Fruit fly (Drosophila melanogaster) whole organism, prepupa: ENCODE measurements around the gene SdicC.
"Not testable (repeated sequence)": the region's sequence is repeated elsewhere in the genome, so short reads cannot be mapped to it uniquely, and the experiment has no call there.

ENCODE experiments used
- Blimp-1 ChIP-seq: fragments of 200-800 bp; sonication (Bioruptor generic); optimal IDR thresholded peaks from 3 replicates; lab custom pipeline; 2017; ENCODE audit warnings: missing biosample characterization, missing genetic modification characterization, mild to moderate bottlenecking, moderate library complexity, missing genetic modification reagents
- CG10669 ChIP-seq: fragments of 200-800 bp; sonication (Bioruptor generic); optimal IDR thresholded peaks from 3 replicates; lab custom pipeline; 2018; ENCODE audit warnings: missing biosample characterization, mild to moderate bottlenecking, missing genetic modification characterization, moderate library complexity
- CG11294 ChIP-seq: fragments of 200-800 bp; sonication (Bioruptor generic); IDR thresholded peaks from 2 replicates; pipeline ENCODE4 v1.3.6; 2022; ENCODE audit warnings: missing biosample characterization, missing genetic modification characterization
- CG11762 ChIP-seq: fragments of 200-800 bp; sonication (Bioruptor generic); optimal IDR thresholded peaks from 3 replicates; lab custom pipeline; 2016; ENCODE audit warnings: missing biosample characterization, missing genetic modification characterization; ENCODE audit not compliant: insufficient read depth
- CG1621 ChIP-seq: fragments of 200-800 bp; sonication (Bioruptor generic); optimal IDR thresholded peaks from 3 replicates; lab custom pipeline; 2018; ENCODE audit warnings: missing biosample characterization, mild to moderate bottlenecking, missing genetic modification characterization
- CG16779 ChIP-seq: fragments of 200-800 bp; sonication (Bioruptor generic); optimal IDR thresholded peaks from 3 replicates; lab custom pipeline; 2017; ENCODE audit warnings: missing biosample characterization, mild to moderate bottlenecking, missing genetic modification characterization
- CG31627 ChIP-seq: fragments of 200-800 bp; sonication (Bioruptor generic); optimal IDR thresholded peaks from 3 replicates; lab custom pipeline; 2016; ENCODE audit warnings: missing biosample characterization, missing genetic modification characterization
- CG32006 ChIP-seq: fragments of 200-800 bp; sonication (Bioruptor generic); optimal IDR thresholded peaks from 3 replicates; lab custom pipeline; 2017; ENCODE audit warnings: missing biosample characterization, mild to moderate bottlenecking, missing genetic modification characterization
- CG34406 ChIP-seq: fragments of 200-800 bp; sonication (Bioruptor generic); optimal IDR thresholded peaks from 3 replicates; lab custom pipeline; 2016; ENCODE audit warnings: missing biosample characterization, missing genetic modification characterization
- CG6163 ChIP-seq: fragments of 200-800 bp; sonication (Bioruptor generic); IDR thresholded peaks from 3 replicates; pipeline ENCODE4 v1.3.6; 2022; ENCODE audit warnings: missing biosample characterization, missing genetic modification characterization
- CG6808 ChIP-seq: fragments of 200-800 bp; sonication (Bioruptor generic); optimal IDR thresholded peaks from 3 replicates; lab custom pipeline; 2017; ENCODE audit warnings: missing biosample characterization, missing genetic modification characterization, mild to moderate bottlenecking, moderate library complexity, missing genetic modification reagents
- CG7368 ChIP-seq: fragments of 200-800 bp; sonication (Bioruptor generic); optimal IDR thresholded peaks from 3 replicates; lab custom pipeline; 2016; ENCODE audit warnings: missing biosample characterization, missing genetic modification characterization
- CG8632 ChIP-seq: fragments of 200-800 bp; sonication (Bioruptor generic); optimal IDR thresholded peaks from 3 replicates; lab custom pipeline; 2016; ENCODE audit warnings: missing biosample characterization, missing genetic modification characterization
- Ets21C ChIP-seq: fragments of 200-800 bp; sonication (Bioruptor generic); optimal IDR thresholded peaks from 3 replicates; lab custom pipeline; 2016; ENCODE audit warnings: missing biosample characterization, missing genetic modification characterization
- Ets96B ChIP-seq: fragments of 200-800 bp; optimal IDR thresholded peaks from 2 replicates; lab custom pipeline; 2019; ENCODE audit warnings: missing biosample characterization, mild to moderate bottlenecking, missing genetic modification characterization, moderate library complexity
- Lpt ChIP-seq: fragments of 200-800 bp; sonication (Bioruptor generic); optimal IDR thresholded peaks from 3 replicates; lab custom pipeline; 2016; ENCODE audit warnings: missing biosample characterization, missing genetic modification characterization
- OdsH ChIP-seq: fragments of 200-800 bp; sonication (Bioruptor generic); optimal IDR thresholded peaks from 3 replicates; lab custom pipeline; 2016; ENCODE audit warnings: missing biosample characterization, missing genetic modification characterization
- Smox ChIP-seq: fragments of 200-800 bp; sonication (Bioruptor generic); optimal IDR thresholded peaks from 3 replicates; lab custom pipeline; 2016; ENCODE audit warnings: missing biosample characterization, missing genetic modification characterization
- Sox102F ChIP-seq: fragments of 200-800 bp; sonication (Bioruptor generic); optimal IDR thresholded peaks from 2 replicates; lab custom pipeline; 2016; ENCODE audit warnings: missing biosample characterization, mild to moderate bottlenecking, missing genetic modification characterization
- Sox14 ChIP-seq: fragments of 200-800 bp; sonication (Bioruptor generic); optimal IDR thresholded peaks from 3 replicates; lab custom pipeline; 2016; ENCODE audit warnings: missing biosample characterization, missing genetic modification characterization
- Sox15 ChIP-seq: fragments of 200-800 bp; sonication (Bioruptor generic); optimal IDR thresholded peaks from 3 replicates; lab custom pipeline; 2016; ENCODE audit warnings: missing biosample characterization, missing genetic modification characterization
- acj6 ChIP-seq: fragments of 200-800 bp; sonication (Bioruptor generic); optimal IDR thresholded peaks from 3 replicates; lab custom pipeline; 2016; ENCODE audit warnings: missing biosample characterization, missing genetic modification characterization
- cyc ChIP-seq: fragments of 200-800 bp; sonication (Bioruptor generic); optimal IDR thresholded peaks from 3 replicates; lab custom pipeline; 2016; ENCODE audit warnings: missing biosample characterization, missing genetic modification characterization
- dsx ChIP-seq: fragments of 200-800 bp; optimal IDR thresholded peaks from 3 replicates; lab custom pipeline; 2019; ENCODE audit warnings: missing biosample characterization, mild to moderate bottlenecking, missing genetic modification characterization, moderate library complexity; ENCODE audit not compliant: poor library complexity, severe bottlenecking
- eg ChIP-seq: fragments of 200-800 bp; sonication (Bioruptor generic); IDR thresholded peaks from 3 replicates; pipeline ENCODE4 v1.3.6; 2022; ENCODE audit warnings: missing biosample characterization, missing genetic modification characterization
- esn ChIP-seq: fragments of 200-800 bp; sonication (Bioruptor generic); optimal IDR thresholded peaks from 2 replicates; lab custom pipeline; 2016; ENCODE audit warnings: missing biosample characterization, mild to moderate bottlenecking, missing genetic modification characterization, moderate library complexity
- lz ChIP-seq: fragments of 200-800 bp; sonication (Bioruptor generic); optimal IDR thresholded peaks from 3 replicates; lab custom pipeline; 2016; ENCODE audit warnings: missing biosample characterization, missing genetic modification characterization
- net ChIP-seq: fragments of 200-800 bp; sonication (Bioruptor generic); optimal IDR thresholded peaks from 3 replicates; lab custom pipeline; 2016; ENCODE audit warnings: missing biosample characterization, missing genetic modification characterization
- svp ChIP-seq: fragments of 200-800 bp; sonication (Bioruptor generic); peaks from one replicate; lab custom pipeline; 2016; ENCODE audit warnings: missing biosample characterization, missing genetic modification characterization
- vri ChIP-seq: fragments of 200-800 bp; sonication (Bioruptor generic); optimal IDR thresholded peaks from 3 replicates; lab custom pipeline; 2016; ENCODE audit warnings: missing biosample characterization, mild to moderate bottlenecking, missing genetic modification characterization

The SdicC gene

DNA sequence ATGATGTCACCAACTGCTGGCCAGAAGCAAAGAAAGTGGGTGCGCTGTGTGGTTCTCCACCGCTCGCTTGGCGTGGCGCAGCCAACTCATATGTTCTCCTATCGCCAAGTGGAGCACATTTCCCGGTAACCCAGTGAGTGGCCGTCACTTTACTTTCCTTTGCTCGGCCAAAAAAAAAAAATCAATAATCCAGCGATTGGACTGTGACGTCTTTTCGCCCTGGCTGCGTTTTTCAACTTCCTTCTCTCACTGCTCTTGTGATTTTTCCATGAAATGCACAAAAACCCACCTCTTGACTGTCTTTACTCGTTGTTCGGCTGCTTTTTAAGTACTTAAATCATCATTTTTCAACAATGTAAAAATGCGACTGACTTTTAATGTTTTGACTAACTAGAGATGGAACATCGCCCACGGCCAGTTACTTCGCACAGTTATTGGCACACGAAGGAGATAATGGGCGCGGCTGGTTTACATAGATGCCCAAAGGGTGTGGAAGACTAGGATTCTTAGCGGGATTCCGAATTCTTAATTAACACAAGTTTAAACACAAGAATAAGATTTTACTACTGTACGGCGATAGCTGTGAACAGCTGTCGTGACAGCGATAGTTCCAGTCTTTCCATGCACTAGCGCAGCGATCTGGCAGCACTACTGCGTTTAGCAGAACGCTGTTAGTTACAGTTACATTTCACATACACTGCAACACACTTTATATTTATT lies 18.9 kb upstream of the SdicC start, which contains the start of gene sw (continued):
- TF ChIP-seq OdsH (GFP tag; lab: Kevin White, UChicago) (peak; percentile 37), Ets21C (peak; percentile 38), Blimp-1 (no peak), svp (GFP tag; lab: Kevin White, UChicago) (peak; percentile 81), CG8632 (no peak), Ets96B (tag; lab: Kevin White, UChicago) (peak; percentile 23), esn (peak; percentile 58), Sox14 (GFP tag; lab: Kevin White, UChicago) (peak; percentile 51)

DNA sequence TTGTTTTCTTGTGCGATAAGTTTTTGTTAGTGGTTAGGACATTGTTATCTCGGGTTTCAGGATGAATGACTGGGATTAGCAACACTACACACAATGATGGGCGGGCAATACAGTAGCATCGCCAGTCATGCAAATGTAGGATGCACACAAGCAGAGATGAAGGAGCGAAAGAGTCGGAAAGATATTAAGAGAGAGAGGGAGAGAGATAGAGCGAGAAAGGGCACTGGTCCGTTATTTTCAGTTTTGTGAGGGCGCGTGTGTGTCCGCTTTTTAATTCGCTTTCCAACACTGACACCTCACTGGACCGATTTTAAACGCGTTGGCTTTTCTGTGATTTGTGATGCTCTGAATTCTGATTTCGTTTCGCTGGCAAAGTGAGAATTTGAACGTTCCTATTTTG lies 14.6 kb upstream of the SdicC start:
- TF ChIP-seq CG1621 (tag; lab: Kevin White, UChicago) (no peak), Sox102F (no peak), CG34406 (GFP tag; lab: Kevin White, UChicago) (no peak), CG31627 (no peak), Smox (GFP tag; lab: Kevin White, UChicago) (no peak), Ets21C (no peak), CG8632 (no peak), CG11762 (GFP tag; lab: Kevin White, UChicago) (no peak), Blimp-1 (no peak), lz (no peak), CG7368 (GFP tag; lab: Kevin White, UChicago) (no peak), CG11294 (no peak), Sox15 (no peak), CG16779 (tag; lab: Kevin White, UChicago) (no peak), dsx (GFP tag; lab: Kevin White, UChicago) (no peak), acj6 (GFP tag; lab: Kevin White, UChicago) (no peak)

DNA sequence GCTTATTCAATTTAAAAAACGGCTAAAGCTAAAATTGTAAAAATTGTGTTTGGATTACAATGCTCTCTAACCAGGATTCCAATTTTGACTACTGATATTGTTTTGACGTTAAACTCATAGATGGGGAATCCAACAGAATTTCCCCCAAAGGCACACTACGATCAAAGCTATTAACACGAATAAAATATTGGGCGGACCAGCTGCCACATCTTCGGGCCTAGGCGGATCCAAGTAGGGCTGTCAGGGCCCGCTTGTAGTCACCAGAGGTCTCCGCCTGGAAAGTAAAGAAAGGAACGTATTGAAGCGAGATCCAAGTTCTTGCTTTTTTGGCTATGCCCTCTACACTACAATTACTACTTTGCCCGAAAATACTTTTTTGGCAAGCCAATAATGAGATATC lies 7.9 kb upstream of the SdicC start, which contains the start of gene Sdic4:
Gene Sdic4 (minus strand): TSS at position 101 of the 400 bp plus-strand sequence.
- not testable (repeated sequence) for TF ChIP-seq Lpt (GFP tag; lab: Kevin White, UChicago); Ets21C; Sox14 (GFP tag; lab: Kevin White, UChicago)

DNA sequence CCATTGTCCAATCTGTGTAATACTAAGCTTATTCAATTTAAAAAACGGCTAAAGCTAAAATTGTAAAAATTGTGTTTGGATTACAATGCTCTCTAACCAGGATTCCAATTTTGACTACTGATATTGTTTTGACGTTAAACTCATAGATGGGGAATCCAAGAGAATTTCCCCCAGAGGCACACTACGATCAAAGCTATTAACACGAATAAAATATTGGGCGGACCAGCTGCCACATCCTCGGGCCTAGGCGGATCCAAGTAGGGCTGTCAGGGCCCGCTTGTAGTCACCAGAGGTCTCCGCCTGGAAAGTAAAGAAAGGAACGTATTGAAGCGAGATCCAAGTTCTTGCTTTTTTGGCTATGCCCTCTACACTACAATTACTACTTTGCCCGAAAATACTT lies 7.6 kb downstream of the SdicC start, which contains the start of gene SdicB:
Gene SdicB (minus strand): TSS at position 101 of the 400 bp plus-strand sequence.
- TF ChIP-seq CG31627; net (GFP tag; lab: Kevin White, UChicago); OdsH (GFP tag; lab: Kevin White, UChicago): not testable (repeated sequence)

DNA sequence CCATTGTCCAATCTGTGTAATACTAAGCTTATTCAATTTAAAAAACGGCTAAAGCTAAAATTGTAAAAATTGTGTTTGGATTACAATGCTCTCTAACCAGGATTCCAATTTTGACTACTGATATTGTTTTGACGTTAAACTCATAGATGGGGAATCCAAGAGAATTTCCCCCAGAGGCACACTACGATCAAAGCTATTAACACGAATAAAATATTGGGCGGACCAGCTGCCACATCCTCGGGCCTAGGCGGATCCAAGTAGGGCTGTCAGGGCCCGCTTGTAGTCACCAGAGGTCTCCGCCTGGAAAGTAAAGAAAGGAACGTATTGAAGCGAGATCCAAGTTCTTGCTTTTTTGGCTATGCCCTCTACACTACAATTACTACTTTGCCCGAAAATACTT lies 15.2 kb downstream of the SdicC start, which contains the start of gene SdicA:
Gene SdicA (minus strand): TSS at position 101 of the 400 bp plus-strand sequence.
- TF ChIP-seq cyc; eg (GFP tag; lab: Robert Waterston, UW); CG11762 (GFP tag; lab: Kevin White, UChicago): not testable (repeated sequence)

DNA sequence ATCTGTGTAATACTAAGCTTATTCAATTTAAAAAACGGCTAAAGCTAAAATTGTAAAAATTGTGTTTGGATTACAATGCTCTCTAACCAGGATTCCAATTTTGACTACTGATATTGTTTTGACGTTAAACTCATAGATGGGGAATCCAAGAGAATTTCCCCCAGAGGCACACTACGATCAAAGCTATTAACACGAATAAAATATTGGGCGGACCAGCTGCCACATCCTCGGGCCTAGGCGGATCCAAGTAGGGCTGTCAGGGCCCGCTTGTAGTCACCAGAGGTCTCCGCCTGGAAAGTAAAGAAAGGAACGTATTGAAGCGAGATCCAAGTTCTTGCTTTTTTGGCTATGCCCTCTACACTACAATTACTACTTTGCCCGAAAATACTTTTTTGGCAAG lies 22.9 kb downstream of the SdicC start, which contains the start of gene Sdic3:
Gene Sdic3 (minus strand): TSS at position 101 of the 400 bp plus-strand sequence.
- TF ChIP-seq CG32006, CG6808, svp (GFP tag; lab: Kevin White, UChicago): not testable (repeated sequence)

DNA sequence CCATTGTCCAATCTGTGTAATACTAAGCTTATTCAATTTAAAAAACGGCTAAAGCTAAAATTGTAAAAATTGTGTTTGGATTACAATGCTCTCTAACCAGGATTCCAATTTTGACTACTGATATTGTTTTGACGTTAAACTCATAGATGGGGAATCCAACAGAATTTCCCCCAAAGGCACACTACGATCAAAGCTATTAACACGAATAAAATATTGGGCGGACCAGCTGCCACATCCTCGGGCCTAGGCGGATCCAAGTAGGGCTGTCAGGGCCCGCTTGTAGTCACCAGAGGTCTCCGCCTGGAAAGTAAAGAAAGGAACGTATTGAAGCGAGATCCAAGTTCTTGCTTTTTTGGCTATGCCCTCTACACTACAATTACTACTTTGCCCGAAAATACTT lies 30.7 kb downstream of the SdicC start, which contains the start of gene Sdic2:
Gene Sdic2 (minus strand): TSS at position 101 of the 400 bp plus-strand sequence.
- not testable (repeated sequence) for TF ChIP-seq CG10669 (GFP tag; lab: Kevin White, UChicago); CG6163 (GFP tag; lab: Robert Waterston, UW); vri (GFP tag; lab: Kevin White, UChicago)
